Worm (Caenorhabditis elegans) whole organism, L3 larva: Measurements from ENCODE around the gene aqp-11.

Source experiments
- R02D3.7 ChIP-seq: fragments of 150-350 bp; optimal IDR thresholded peaks from 2 replicates; lab custom pipeline; 2014; ENCODE audit warnings: missing biosample characterization, missing genetic modification characterization
- ZK546.5 ChIP-seq: sonication (generic microtip); optimal IDR thresholded peaks from 2 replicates; lab custom pipeline; 2017; ENCODE audit warnings: missing biosample characterization, missing genetic modification characterization
- aly-2 ChIP-seq: fragments of 150-350 bp; optimal IDR thresholded peaks from 2 replicates; lab custom pipeline; 2014; ENCODE audit warnings: missing biosample characterization, missing genetic modification characterization
- ceh-16 ChIP-seq: sonication (generic microtip); optimal IDR thresholded peaks from 2 replicates; lab custom pipeline; 2017; ENCODE audit warnings: missing biosample characterization, missing genetic modification characterization
- ceh-28 ChIP-seq: fragments of 150-350 bp; optimal IDR thresholded peaks from 2 replicates; lab custom pipeline; 2014; ENCODE audit warnings: missing biosample characterization, missing genetic modification reagents, missing genetic modification characterization
- ceh-82 ChIP-seq: fragments of 150-350 bp; optimal IDR thresholded peaks from 2 replicates; lab custom pipeline; 2014; ENCODE audit warnings: missing biosample characterization, missing genetic modification characterization
- ceh-9 ChIP-seq: sonication (generic microtip); optimal IDR thresholded peaks from 2 replicates; lab custom pipeline; 2018; ENCODE audit warnings: missing biosample characterization, missing genetic modification characterization
- daf-12 ChIP-seq: fragments of 150-350 bp; optimal IDR thresholded peaks from 2 replicates; lab custom pipeline; 2014; ENCODE audit warnings: missing biosample characterization, missing genetic modification reagents, missing genetic modification characterization
- egl-27 ChIP-seq: sonication (generic microtip); optimal IDR thresholded peaks from 4 replicates; lab custom pipeline; 2017; ENCODE audit warnings: missing biosample characterization, missing genetic modification reagents, missing genetic modification characterization
- egl-5 ChIP-seq: fragments of 150-350 bp; optimal IDR thresholded peaks from 2 replicates; lab custom pipeline; 2017; ENCODE audit warnings: missing biosample characterization, missing genetic modification reagents, missing genetic modification characterization, inconsistent platforms
- elt-1 ChIP-seq: fragments of 150-350 bp; optimal IDR thresholded peaks from 2 replicates; lab custom pipeline; 2014; ENCODE audit warnings: missing biosample characterization, missing genetic modification characterization
- elt-2 ChIP-seq: sonication (generic microtip); optimal IDR thresholded peaks from 2 replicates; lab custom pipeline; 2016; ENCODE audit warnings: missing genetic modification reagents, mild to moderate bottlenecking, missing genetic modification characterization, missing compliant biosample characterization
- eor-1 ChIP-seq, 2 experiments: fragments of 150-350 bp; optimal IDR thresholded peaks; 2 replicates each; lab custom pipeline; 2014 to 2018; ENCODE audit warnings: missing biosample characterization in 2 of 2, missing genetic modification characterization in 2 of 2
- fkh-10 ChIP-seq: sonication (generic microtip); optimal IDR thresholded peaks from 2 replicates; lab custom pipeline; 2017; ENCODE audit warnings: missing biosample characterization, missing genetic modification reagents, missing genetic modification characterization
- fkh-2 ChIP-seq: fragments of 150-350 bp; optimal IDR thresholded peaks from 2 replicates; lab custom pipeline; 2014; ENCODE audit warnings: missing biosample characterization, missing genetic modification reagents, missing genetic modification characterization
- fos-1 ChIP-seq: fragments of 150-350 bp; optimal IDR thresholded peaks from 2 replicates; lab custom pipeline; 2014; ENCODE audit warnings: missing biosample characterization, missing genetic modification characterization
- hmg-11 ChIP-seq: sonication (generic microtip); optimal IDR thresholded peaks from 2 replicates; lab custom pipeline; 2016; ENCODE audit warnings: missing genetic modification characterization, missing compliant biosample characterization
- jun-1 ChIP-seq: fragments of 150-350 bp; optimal IDR thresholded peaks from 2 replicates; lab custom pipeline; 2014; ENCODE audit warnings: missing biosample characterization, missing genetic modification reagents, missing genetic modification characterization
- lin-15B ChIP-seq: fragments of 150-350 bp; optimal IDR thresholded peaks from 2 replicates; lab custom pipeline; 2014; ENCODE audit warnings: missing biosample characterization, missing genetic modification characterization
- lin-39 ChIP-seq: fragments of 150-350 bp; optimal IDR thresholded peaks from 2 replicates; lab custom pipeline; 2018; ENCODE audit warnings: missing biosample characterization, missing genetic modification reagents, missing genetic modification characterization
- lsy-12 ChIP-seq: sonication (generic microtip); optimal IDR thresholded peaks from 2 replicates; lab custom pipeline; 2016; ENCODE audit warnings: mild to moderate bottlenecking, missing genetic modification characterization, missing compliant biosample characterization
- mml-1 ChIP-seq: fragments of 150-350 bp; sonication (generic microtip); optimal IDR thresholded peaks from 3 replicates; lab custom pipeline; 2014; ENCODE audit warnings: missing biosample characterization, missing genetic modification characterization
- nfya-1 ChIP-seq: sonication (generic microtip); optimal IDR thresholded peaks from 2 replicates; lab custom pipeline; 2017; ENCODE audit warnings: missing genetic modification characterization, mild to moderate bottlenecking, missing compliant biosample characterization, antibody characterized with exemption, moderate library complexity; ENCODE audit not compliant: insufficient read depth
- nhr-11 ChIP-seq: fragments of 150-350 bp; optimal IDR thresholded peaks from 2 replicates; lab custom pipeline; 2014; ENCODE audit warnings: missing biosample characterization, missing genetic modification characterization
- nhr-12 ChIP-seq: fragments of 150-350 bp; optimal IDR thresholded peaks from 2 replicates; lab custom pipeline; 2014; ENCODE audit warnings: missing biosample characterization, missing genetic modification characterization
- nhr-23 ChIP-seq: fragments of 150-350 bp; optimal IDR thresholded peaks from 2 replicates; lab custom pipeline; 2014; ENCODE audit warnings: missing biosample characterization, missing genetic modification reagents, missing genetic modification characterization
- nhr-237 ChIP-seq: fragments of 150-350 bp; optimal IDR thresholded peaks from 2 replicates; lab custom pipeline; 2014; ENCODE audit warnings: missing biosample characterization, missing genetic modification characterization
- nhr-25 ChIP-seq: sonication (generic microtip); optimal IDR thresholded peaks from 2 replicates; lab custom pipeline; 2017; ENCODE audit warnings: missing biosample characterization, missing genetic modification characterization
- nhr-28 ChIP-seq: fragments of 150-350 bp; optimal IDR thresholded peaks from 2 replicates; lab custom pipeline; 2014; ENCODE audit warnings: missing biosample characterization, missing genetic modification characterization
- nhr-43 ChIP-seq: sonication (generic microtip); optimal IDR thresholded peaks from 2 replicates; lab custom pipeline; 2016; ENCODE audit warnings: mild to moderate bottlenecking, missing genetic modification characterization, missing compliant biosample characterization; ENCODE audit not compliant: poor library complexity, severe bottlenecking
- nhr-67 ChIP-seq: fragments of 150-350 bp; optimal IDR thresholded peaks from 2 replicates; lab custom pipeline; 2014; ENCODE audit warnings: missing biosample characterization, missing genetic modification characterization
- nhr-76 ChIP-seq: fragments of 150-350 bp; sonication (generic microtip); optimal IDR thresholded peaks from 5 replicates; lab custom pipeline; 2014; ENCODE audit warnings: missing biosample characterization, missing genetic modification characterization
- nhr-77 ChIP-seq: fragments of 150-350 bp; optimal IDR thresholded peaks from 2 replicates; lab custom pipeline; 2014; ENCODE audit warnings: missing biosample characterization, missing genetic modification characterization
- pha-4 ChIP-seq: fragments of 150-350 bp; optimal IDR thresholded peaks from 2 replicates; lab custom pipeline; 2014; ENCODE audit warnings: missing biosample characterization, missing genetic modification reagents, missing genetic modification characterization
- pqm-1 ChIP-seq: fragments of 150-350 bp; optimal IDR thresholded peaks from 2 replicates; lab custom pipeline; 2017; ENCODE audit warnings: missing biosample characterization, missing genetic modification characterization, inconsistent platforms
- sea-2 ChIP-seq: fragments of 150-350 bp; sonication (generic microtip); optimal IDR thresholded peaks from 4 replicates; lab custom pipeline; 2014; ENCODE audit warnings: missing biosample characterization, missing genetic modification reagents, missing genetic modification characterization
- skn-1 ChIP-seq: fragments of 150-350 bp; optimal IDR thresholded peaks from 2 replicates; lab custom pipeline; 2014; ENCODE audit warnings: missing biosample characterization, missing genetic modification characterization
- snpc-4 ChIP-seq: fragments of 150-350 bp; optimal IDR thresholded peaks from 2 replicates; lab custom pipeline; 2014; ENCODE audit warnings: missing biosample characterization, missing genetic modification characterization
- tbx-2 ChIP-seq: sonication (generic microtip); optimal IDR thresholded peaks from 2 replicates; lab custom pipeline; 2016; ENCODE audit warnings: mild to moderate bottlenecking, missing genetic modification characterization, missing compliant biosample characterization
- unc-39 ChIP-seq: sonication (generic microtip); optimal IDR thresholded peaks from 4 replicates; lab custom pipeline; 2017; ENCODE audit warnings: missing biosample characterization, missing genetic modification characterization
- unc-62 ChIP-seq: fragments of 150-350 bp; sonication (generic microtip); optimal IDR thresholded peaks from 4 replicates; lab custom pipeline; 2014; ENCODE audit warnings: missing biosample characterization, missing genetic modification reagents, missing genetic modification characterization
- zag-1 ChIP-seq: fragments of 150-350 bp; optimal IDR thresholded peaks from 2 replicates; lab custom pipeline; 2014; ENCODE audit warnings: missing biosample characterization, missing genetic modification characterization
- ztf-11 ChIP-seq: fragments of 150-350 bp; optimal IDR thresholded peaks from 2 replicates; lab custom pipeline; 2014; ENCODE audit warnings: missing biosample characterization, missing genetic modification characterization
- ztf-4 ChIP-seq: fragments of 150-350 bp; optimal IDR thresholded peaks from 2 replicates; lab custom pipeline; 2014; ENCODE audit warnings: missing biosample characterization, missing genetic modification characterization

The aqp-11 gene

ce11 chrIII:13641588-13641987 is 31.5 kb upstream of the aqp-11 start, which contains the start of gene acbp-5:
acbp-5 (minus strand) TSS chrIII:13641688.
- TF ChIP-seq lin-39 (tag; lab: Kevin White, UChicago), result no peak
- TF ChIP-seq unc-39 (tag; lab: Kevin White, UChicago), result no peak
- no peak for TF ChIP-seq nhr-11 (tag; lab: Kevin White, UChicago)
- no peak for TF ChIP-seq ceh-9 (tag; lab: Kevin White, UChicago)
- TF ChIP-seq eor-1 (tag; optimal IDR thresholded peaks at IDR 0.05; lab: Kevin White, UChicago), result no peak
- TF ChIP-seq nhr-67 (tag; lab: Kevin White, UChicago), result no peak
- TF ChIP-seq nhr-77 (tag; lab: Kevin White, UChicago), result no peak
- TF ChIP-seq aly-2 (tag; lab: Kevin White, UChicago), result no peak
- TF ChIP-seq egl-5, result no peak

ce11 chrIII:13642227-13642626 is 30.9 kb upstream of the aqp-11 start, which contains the start of gene T12D8.10:
T12D8.10 (minus strand) TSS chrIII:13642327.
- TF ChIP-seq pqm-1 (tag; lab: Kevin White, UChicago) (no peak), egl-27 (tag; lab: Kevin White, UChicago) (no peak), nhr-25 (tag; lab: Kevin White, UChicago) (no peak), ceh-9 (tag; lab: Kevin White, UChicago) (no peak), snpc-4 (no peak), lsy-12 (no peak), elt-2 (tag; lab: Kevin White, UChicago) (no peak), nhr-237 (no peak), nhr-28 (no peak)

DNA sequence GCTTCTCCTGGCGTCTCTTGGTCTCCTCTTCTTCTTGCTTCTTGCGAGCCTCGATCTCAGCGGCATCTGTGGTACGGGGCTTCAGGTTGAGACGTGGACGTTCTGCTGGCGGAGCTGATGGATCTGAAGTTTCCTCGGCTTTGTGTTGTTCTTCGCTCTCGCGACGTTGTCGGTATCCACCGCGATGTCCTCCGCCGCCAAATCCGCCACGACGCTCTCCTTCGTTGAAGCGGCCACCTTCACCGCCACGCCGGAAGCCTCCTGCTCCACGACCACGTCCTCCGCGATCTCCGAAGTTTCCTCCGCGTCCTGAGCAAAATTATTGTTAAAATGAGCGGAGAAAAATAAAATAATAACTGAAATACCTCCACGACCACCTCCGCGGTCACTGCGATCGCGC is 30.3 kb upstream of the aqp-11 start:
- TF ChIP-seq elt-1 (tag; lab: Kevin White, UChicago), result no peak
- no peak for TF ChIP-seq ztf-4 (tag; lab: Kevin White, UChicago)
- TF ChIP-seq nhr-28, result no peak
- no peak for TF ChIP-seq nhr-23 (tag; lab: Kevin White, UChicago)
- TF ChIP-seq fkh-10, result no peak

- TF ChIP-seq nhr-12 (tag; lab: Kevin White, UChicago) (no peak), ceh-28 (tag; lab: Kevin White, UChicago) (peak; percentile 99), nhr-43 (peak; percentile 98), fkh-2 (tag; lab: Kevin White, UChicago) (no peak), egl-27 (tag; lab: Kevin White, UChicago) (peak; percentile 91), lin-39 (tag; lab: Kevin White, UChicago) (peak; percentile 97), egl-5 (peak; percentile 81), snpc-4 (peak; percentile 93), elt-2 (tag; lab: Kevin White, UChicago) (peak; percentile 94), aly-2 (tag; lab: Kevin White, UChicago) (peak; percentile 81), nhr-11 (tag; lab: Kevin White, UChicago) (peak; percentile 95), ZK546.5 (peak; percentile 75), ztf-11 (no peak), ceh-82 (peak; percentile 95), skn-1 (tag; lab: Kevin White, UChicago) (peak; percentile 94), jun-1 (peak; percentile 98), lsy-12 (peak; percentile 98), unc-39 (tag; lab: Kevin White, UChicago) (peak; percentile 32), tbx-2 (tag; lab: Kevin White, UChicago) (peak; percentile 97), elt-1 (tag; lab: Kevin White, UChicago) (peak; percentile 82), sea-2 (peak; percentile 95), nhr-76 (tag; lab: Kevin White, UChicago) (peak; percentile 45), ztf-4 (tag; lab: Kevin White, UChicago) (peak; percentile 90), fkh-10 (peak; percentile 99), R02D3.7 (tag; lab: Kevin White, UChicago) (peak; percentile 94), pha-4 (peak; percentile 99), fos-1 (peak; percentile 88), ceh-9 (tag; lab: Kevin White, UChicago) (no peak), hmg-11 (peak; percentile 94), daf-12 (peak; percentile 66), zag-1 (tag; lab: Kevin White, UChicago) (peak; percentile 80), lin-15B (tag; lab: Kevin White, UChicago) (peak; percentile 98), pqm-1 (tag; lab: Kevin White, UChicago) (peak; percentile 92), nhr-25 (tag; lab: Kevin White, UChicago) (peak; percentile 100), mml-1 (tag; lab: Kevin White, UChicago) (no peak), nhr-28 (peak; percentile 76), ceh-16 (tag; lab: Kevin White, UChicago) (no peak), nhr-23 (tag; lab: Kevin White, UChicago) (peak; percentile 99), nhr-67 (tag; lab: Kevin White, UChicago) (no peak), nhr-237 (peak; percentile 33), eor-1 (tag; optimal IDR thresholded peaks at IDR 0.05; lab: Kevin White, UChicago) (peak in 1 of 2 experiments; percentile 69), nfya-1 (tag; lab: Kevin White, UChicago) (peak; percentile 99), unc-62 (GFP tag; lab: Kevin White, UChicago) (peak; percentile 94), nhr-77 (tag; lab: Kevin White, UChicago) (peak; percentile 92)
These were observed 29.5 kb upstream of the aqp-11 start, which contains the start of the genes drr-2 and set-16 for ce11 chrIII:13643534-13643933. drr-2 (minus strand) TSS chrIII:13643570. set-16 (plus strand) TSS chrIII:13643916.
